Worm (Caenorhabditis elegans) whole organism, L1 larva: ENCODE results near the gene nep-26.

Source experiments
- C16A3.4 ChIP-seq: fragments of 150-350 bp; optimal IDR thresholded peaks from 2 replicates; lab custom pipeline; 2014; ENCODE audit warnings: missing biosample characterization, missing genetic modification characterization
- Y116A8C.19 ChIP-seq: sonication (generic microtip); optimal IDR thresholded peaks from 2 replicates; lab custom pipeline; 2016; ENCODE audit warnings: missing compliant biosample characterization, missing genetic modification characterization, borderline replicate concordance
- aha-1 ChIP-seq: fragments of 150-350 bp; optimal IDR thresholded peaks from 2 replicates; lab custom pipeline; 2014; ENCODE audit warnings: missing biosample characterization, missing genetic modification characterization
- alr-1 ChIP-seq: fragments of 200-800 bp; sonication (Bioruptor generic); optimal IDR thresholded peaks from 2 replicates; lab custom pipeline; 2018; ENCODE audit warnings: borderline replicate concordance, mild to moderate bottlenecking, missing genetic modification characterization, missing compliant biosample characterization
- aly-2 ChIP-seq: fragments of 150-350 bp; optimal IDR thresholded peaks from 2 replicates; lab custom pipeline; 2014; ENCODE audit warnings: missing biosample characterization, missing genetic modification characterization
- ama-1 ChIP-seq: fragments of 150-350 bp; optimal IDR thresholded peaks from 2 replicates; lab custom pipeline; 2014
- blmp-1 ChIP-seq: fragments of 150-350 bp; optimal IDR thresholded peaks from 2 replicates; lab custom pipeline; 2014; ENCODE audit warnings: missing biosample characterization, missing genetic modification characterization
- ceh-63 ChIP-seq: fragments of 200-800 bp; sonication (Bioruptor generic); optimal IDR thresholded peaks from 2 replicates; lab custom pipeline; 2018; ENCODE audit warnings: mild to moderate bottlenecking, missing genetic modification characterization, missing compliant biosample characterization
- ceh-8 ChIP-seq: fragments of 200-800 bp; sonication (Bioruptor generic); optimal IDR thresholded peaks from 2 replicates; lab custom pipeline; 2018; ENCODE audit warnings: mild to moderate bottlenecking, missing genetic modification characterization, moderate library complexity, missing compliant biosample characterization
- ceh-90 ChIP-seq: sonication (generic microtip); optimal IDR thresholded peaks from 2 replicates; lab custom pipeline; 2016; ENCODE audit warnings: missing genetic modification characterization, missing compliant biosample characterization
- ces-1 ChIP-seq: fragments of 150-350 bp; optimal IDR thresholded peaks from 2 replicates; lab custom pipeline; 2014; ENCODE audit warnings: missing biosample characterization, missing genetic modification reagents, missing genetic modification characterization
- dpl-1 ChIP-seq, 3 experiments: fragments of 150-350 bp in 2 of 3; sonication (generic microtip) in 1 of 3; optimal IDR thresholded peaks; 2 replicates each; lab custom pipeline; 2014 to 2017; ENCODE audit warnings: missing biosample characterization in 3 of 3, missing genetic modification characterization in 3 of 3, missing genetic modification reagents in 3 of 3
- efl-3 ChIP-seq: fragments of 200-800 bp; sonication (Bioruptor generic); optimal IDR thresholded peaks from 2 replicates; lab custom pipeline; 2018; ENCODE audit warnings: mild to moderate bottlenecking, missing genetic modification characterization, missing compliant biosample characterization
- egl-13 ChIP-seq: sonication (generic microtip); optimal IDR thresholded peaks from 2 replicates; lab custom pipeline; 2016; ENCODE audit warnings: missing genotype, missing genetic modification reagents, missing genetic modification characterization, missing compliant biosample characterization
- elt-2 ChIP-seq: sonication (generic microtip); optimal IDR thresholded peaks from 2 replicates; lab custom pipeline; 2016; ENCODE audit warnings: missing genetic modification characterization, mild to moderate bottlenecking, inconsistent platforms, missing compliant biosample characterization, missing genetic modification reagents
- elt-3 ChIP-seq, 6 experiments: fragments of 150-350 bp in 1 of 6; sonication (generic microtip); optimal IDR thresholded peaks; 2 replicates each; lab custom pipeline; 2017 to 2018; ENCODE audit warnings: missing biosample characterization in 6 of 6, missing genetic modification characterization in 6 of 6, inconsistent platforms in 1 of 6
- fkh-10 ChIP-seq: sonication (generic microtip); optimal IDR thresholded peaks from 2 replicates; lab custom pipeline; 2017; ENCODE audit warnings: missing biosample characterization, missing genetic modification reagents, missing genetic modification characterization
- fkh-8 ChIP-seq: sonication (generic microtip); optimal IDR thresholded peaks from 2 replicates; lab custom pipeline; 2016; ENCODE audit warnings: mild to moderate bottlenecking, missing genetic modification characterization, missing compliant biosample characterization
- fos-1 ChIP-seq: fragments of 150-350 bp; optimal IDR thresholded peaks from 2 replicates; lab custom pipeline; 2014; ENCODE audit warnings: missing biosample characterization, missing genetic modification characterization
- grh-1 ChIP-seq: fragments of 200-800 bp; sonication (Bioruptor generic); IDR thresholded peaks from 2 replicates; pipeline ENCODE4 v1.3.6; 2022; ENCODE audit warnings: missing genetic modification reagents, missing genetic modification characterization, missing compliant biosample characterization
- hlh-17 ChIP-seq: fragments of 200-800 bp; sonication (Bioruptor generic); optimal IDR thresholded peaks from 2 replicates; lab custom pipeline; 2018; ENCODE audit warnings: missing genetic modification characterization, mild to moderate bottlenecking, missing compliant biosample characterization, moderate library complexity, borderline replicate concordance
- hpl-2 ChIP-seq: fragments of 150-350 bp; optimal IDR thresholded peaks from 2 replicates; lab custom pipeline; 2014; ENCODE audit warnings: missing biosample characterization, missing genetic modification reagents, missing genetic modification characterization
- irx-1 ChIP-seq: sonication (generic microtip); optimal IDR thresholded peaks from 2 replicates; lab custom pipeline; 2016; ENCODE audit warnings: missing genetic modification characterization, missing compliant biosample characterization
- jun-1 ChIP-seq: fragments of 150-350 bp; optimal IDR thresholded peaks from 2 replicates; lab custom pipeline; 2014; ENCODE audit warnings: missing biosample characterization, missing genetic modification reagents, missing genetic modification characterization
- lin-13 ChIP-seq: fragments of 150-350 bp; optimal IDR thresholded peaks from 2 replicates; lab custom pipeline; 2014; ENCODE audit warnings: missing biosample characterization, missing genetic modification reagents, missing genetic modification characterization
- lir-3 ChIP-seq: sonication (generic microtip); optimal IDR thresholded peaks from 2 replicates; lab custom pipeline; 2016; ENCODE audit warnings: mild to moderate bottlenecking, missing genetic modification characterization, moderate library complexity, missing compliant biosample characterization; ENCODE audit not compliant: poor library complexity
- mdl-1 ChIP-seq, 2 experiments: fragments of 150-350 bp; optimal IDR thresholded peaks; 2 replicates each; lab custom pipeline; 2014 to 2017; ENCODE audit warnings: missing biosample characterization in 2 of 2, missing genetic modification characterization in 2 of 2, inconsistent platforms in 1 of 2
- mef-2 ChIP-seq: fragments of 150-350 bp; optimal IDR thresholded peaks from 2 replicates; lab custom pipeline; 2014; ENCODE audit warnings: missing biosample characterization, missing genetic modification characterization
- nhr-12 ChIP-seq: sonication (generic microtip); optimal IDR thresholded peaks from 2 replicates; lab custom pipeline; 2017; ENCODE audit warnings: missing biosample characterization, missing genetic modification characterization
- nhr-19 ChIP-seq: fragments of 200-800 bp; sonication (Bioruptor generic); conservative IDR thresholded peaks from 2 replicates; pipeline ENCODE4 v1.3.6; 2022; ENCODE audit warnings: missing genetic modification characterization, missing compliant biosample characterization
- nhr-20 ChIP-seq: sonication (generic microtip); optimal IDR thresholded peaks from 2 replicates; lab custom pipeline; 2016; ENCODE audit warnings: mild to moderate bottlenecking, missing genetic modification characterization, missing compliant biosample characterization
- nhr-237 ChIP-seq: fragments of 150-350 bp; optimal IDR thresholded peaks from 2 replicates; lab custom pipeline; 2014; ENCODE audit warnings: missing biosample characterization, missing genetic modification characterization
- nhr-28 ChIP-seq: fragments of 150-350 bp; optimal IDR thresholded peaks from 2 replicates; lab custom pipeline; 2014; ENCODE audit warnings: missing biosample characterization, missing genetic modification characterization
- nhr-47 ChIP-seq: sonication (generic microtip); optimal IDR thresholded peaks from 2 replicates; lab custom pipeline; 2016; ENCODE audit warnings: mild to moderate bottlenecking, missing genetic modification characterization, moderate library complexity, missing compliant biosample characterization
- nhr-71 ChIP-seq: sonication (generic microtip); optimal IDR thresholded peaks from 2 replicates; lab custom pipeline; 2016; ENCODE audit warnings: mild to moderate bottlenecking, missing genetic modification characterization, moderate library complexity, missing compliant biosample characterization
- nhr-77 ChIP-seq: fragments of 150-350 bp; optimal IDR thresholded peaks from 2 replicates; lab custom pipeline; 2014; ENCODE audit warnings: missing biosample characterization, missing genetic modification characterization
- nhr-84 ChIP-seq: sonication (generic microtip); optimal IDR thresholded peaks from 2 replicates; lab custom pipeline; 2017; ENCODE audit warnings: missing biosample characterization, missing genetic modification characterization
- nhr-85 ChIP-seq: sonication (generic microtip); peaks from one replicate; lab custom pipeline; 2016; ENCODE audit warnings: missing genetic modification characterization, inconsistent platforms, missing compliant biosample characterization
- nhr-90 ChIP-seq: sonication (generic microtip); optimal IDR thresholded peaks from 2 replicates; lab custom pipeline; 2016; ENCODE audit warnings: mild to moderate bottlenecking, missing genetic modification characterization, missing compliant biosample characterization; ENCODE audit not compliant: poor library complexity
- pax-3 ChIP-seq: fragments of 200-800 bp; sonication (Bioruptor generic); optimal IDR thresholded peaks from 2 replicates; lab custom pipeline; 2018; ENCODE audit warnings: mild to moderate bottlenecking, missing genetic modification characterization, moderate library complexity, missing compliant biosample characterization
- pqm-1 ChIP-seq: sonication (generic microtip); optimal IDR thresholded peaks from 3 replicates; lab custom pipeline; 2017; ENCODE audit warnings: missing biosample characterization, missing genetic modification characterization
- rnt-1 ChIP-seq: sonication (generic microtip); optimal IDR thresholded peaks from 2 replicates; lab custom pipeline; 2016; ENCODE audit warnings: mild to moderate bottlenecking, missing genetic modification characterization, moderate library complexity, missing compliant biosample characterization
- snu-23 ChIP-seq: sonication (generic microtip); optimal IDR thresholded peaks from 2 replicates; lab custom pipeline; 2016; ENCODE audit warnings: missing genetic modification characterization, missing compliant biosample characterization
- sox-4 ChIP-seq: sonication (generic microtip); optimal IDR thresholded peaks from 2 replicates; lab custom pipeline; 2016; ENCODE audit warnings: missing genetic modification characterization, missing compliant biosample characterization
- sptf-1 ChIP-seq: fragments of 150-350 bp; optimal IDR thresholded peaks from 2 replicates; lab custom pipeline; 2014; ENCODE audit warnings: missing biosample characterization, missing genetic modification characterization
- sup-37 ChIP-seq: fragments of 200-800 bp; sonication (Bioruptor generic); optimal IDR thresholded peaks from 2 replicates; lab custom pipeline; 2018; ENCODE audit warnings: mild to moderate bottlenecking, missing genetic modification characterization, missing compliant biosample characterization
- swsn-7 ChIP-seq: sonication (generic microtip); optimal IDR thresholded peaks from 2 replicates; lab custom pipeline; 2016; ENCODE audit warnings: missing genetic modification characterization, missing compliant biosample characterization
- tbx-2 ChIP-seq: sonication (generic microtip); optimal IDR thresholded peaks from 2 replicates; lab custom pipeline; 2016; ENCODE audit warnings: missing genetic modification characterization, missing compliant biosample characterization
- tlp-1 ChIP-seq: fragments of 150-350 bp; optimal IDR thresholded peaks from 2 replicates; lab custom pipeline; 2014; ENCODE audit warnings: missing biosample characterization, missing genetic modification characterization
- unc-62 ChIP-seq: fragments of 150-350 bp; optimal IDR thresholded peaks from 2 replicates; lab custom pipeline; 2014; ENCODE audit warnings: missing biosample characterization, missing genetic modification reagents, missing genetic modification characterization
- vab-15 ChIP-seq: sonication (generic microtip); optimal IDR thresholded peaks from 2 replicates; lab custom pipeline; 2017; ENCODE audit warnings: missing genotype, mild to moderate bottlenecking, missing genetic modification characterization, missing compliant biosample characterization
- zip-4 ChIP-seq: fragments of 200-800 bp; sonication (Bioruptor generic); optimal IDR thresholded peaks from 2 replicates; lab custom pipeline; 2018; ENCODE audit warnings: mild to moderate bottlenecking, missing genetic modification characterization, moderate library complexity, missing compliant biosample characterization
- ztf-11 ChIP-seq, 2 experiments: sonication (generic microtip); optimal IDR thresholded peaks; 2 replicates each; lab custom pipeline; 2016 to 2017; ENCODE audit warnings: missing genetic modification characterization in 2 of 2, missing biosample characterization in 1 of 2, missing compliant biosample characterization in 1 of 2

Gene nep-26

ce11 chrII:10300954-10301353, 1.0 kb upstream of the nep-26 start, which contains the start of gene mdt-22:
TSS of gene mdt-22 (plus strand) at chrII:10301216.
- peak; percentile 83 for TF ChIP-seq nhr-71
- peak; percentile 66 for TF ChIP-seq egl-13 (tag; lab: Kevin White, UChicago)
- no peak for TF ChIP-seq tlp-1 (tag; lab: Kevin White, UChicago)
- TF ChIP-seq nhr-47: peak; percentile 87
- no peak for TF ChIP-seq aha-1
- peak in 1 of 2 experiments; percentile 71 for TF ChIP-seq ztf-11 (tag; optimal IDR thresholded peaks at IDR 0.05; lab: Kevin White, UChicago)
- no peak for TF ChIP-seq fos-1 (tag; lab: Kevin White, UChicago)
- no peak for TF ChIP-seq unc-62 (GFP tag; lab: Kevin White, UChicago)
- peak; percentile 82 for TF ChIP-seq nhr-85 (tag; lab: Kevin White, UChicago)
- peak; percentile 35 for TF ChIP-seq ceh-8 (GFP tag; lab: Kevin White, UChicago)
- peak; percentile 21 for TF ChIP-seq efl-3 (GFP tag; lab: Kevin White, UChicago)
- no peak for TF ChIP-seq alr-1 (tag; lab: Kevin White, UChicago)
- peak; percentile 80 for TF ChIP-seq swsn-7 (tag; lab: Kevin White, UChicago)
- TF ChIP-seq nhr-20: peak; percentile 77
- no peak for TF ChIP-seq ces-1
- peak; percentile 73 for TF ChIP-seq lir-3
- TF ChIP-seq tbx-2: peak; percentile 80
- no peak for TF ChIP-seq nhr-28 (tag; lab: Kevin White, UChicago)
- no peak for TF ChIP-seq Y116A8C.19 (tag; lab: Kevin White, UChicago)
- peak; percentile 41; the same call in 1 of the 2 replicates for TF ChIP-seq grh-1 (GFP tag; lab: Robert Waterston, UW)
- no peak for TF ChIP-seq ceh-63 (GFP tag; lab: Kevin White, UChicago)
- peak; percentile 39 for TF ChIP-seq zip-4
- peak; percentile 84 for TF ChIP-seq snu-23 (GFP tag; lab: Kevin White, UChicago)
- TF ChIP-seq hlh-17 (GFP tag; lab: Kevin White, UChicago): no peak
- TF ChIP-seq blmp-1 (tag; lab: Kevin White, UChicago): peak; percentile 52
- TF ChIP-seq irx-1: peak; percentile 60
- peak; percentile 89 for TF ChIP-seq rnt-1
- peak; percentile 74 for TF ChIP-seq pax-3 (tag; lab: Kevin White, UChicago)
- TF ChIP-seq ceh-90 (tag; lab: Kevin White, UChicago): peak; percentile 28
- TF ChIP-seq sptf-1 (tag; lab: Kevin White, UChicago): no peak
- peak; percentile 69 for TF ChIP-seq nhr-90
- TF ChIP-seq sup-37 (GFP tag; lab: Kevin White, UChicago): no peak
- TF ChIP-seq ama-1: peak; percentile 27
- no peak for TF ChIP-seq nhr-84 (tag; lab: Kevin White, UChicago)
- TF ChIP-seq pqm-1 (tag; lab: Kevin White, UChicago): no peak
- peak; percentile 68 for TF ChIP-seq nhr-77
- no peak for TF ChIP-seq nhr-237 (tag; lab: Kevin White, UChicago)
- no peak for TF ChIP-seq elt-2 (tag; lab: Kevin White, UChicago)
- TF ChIP-seq C16A3.4 (tag; lab: Kevin White, UChicago): peak; percentile 83
- peak; percentile 97 to 98 (median 97) for TF ChIP-seq dpl-1 (GFP tag; optimal IDR thresholded peaks at IDR 0.05; lab: Kevin White, UChicago)
- no peak for TF ChIP-seq hpl-2
- peak; percentile 55 for TF ChIP-seq sox-4
- peak; percentile 64 for TF ChIP-seq aly-2 (tag; lab: Kevin White, UChicago)
- peak in 2 of 6 experiments; percentile 2 to 4 for TF ChIP-seq elt-3 (tag; optimal IDR thresholded peaks at IDR 0.05; lab: Kevin White, UChicago)
- peak; percentile 73 for TF ChIP-seq fkh-8
- peak; percentile 63 for TF ChIP-seq fkh-10 (GFP tag; lab: Kevin White, UChicago)
- peak; percentile 55 for TF ChIP-seq jun-1
- peak; percentile 81 for TF ChIP-seq nhr-19 (GFP tag; lab: Robert Waterston, UW)
- TF ChIP-seq vab-15: peak; percentile 68
- no peak for TF ChIP-seq nhr-12 (tag; lab: Kevin White, UChicago)
- TF ChIP-seq mef-2: peak; percentile 25
- TF ChIP-seq mdl-1 (tag; optimal IDR thresholded peaks at IDR 0.05; lab: Kevin White, UChicago): peak in 1 of 2 experiments; percentile 51
- peak; percentile 80 for TF ChIP-seq lin-13 (GFP tag; lab: Kevin White, UChicago)
